Fruit fly (Drosophila melanogaster) whole organism, embryonic: ENCODE data around the gene drm.

Experiments used
- ATbp ChIP-seq: fragments of 200-800 bp; sonication (Bioruptor generic); optimal IDR thresholded peaks from 2 replicates; lab custom pipeline; 2017; ENCODE audit warnings: missing biosample characterization, mild to moderate bottlenecking, missing genetic modification characterization, missing genetic modification reagents
- Abd-B ChIP-seq: fragments of 200-800 bp; sonication (Bioruptor generic); optimal IDR thresholded peaks from 2 replicates; lab custom pipeline; 2018; ENCODE audit warnings: missing biosample characterization, mild to moderate bottlenecking, missing genetic modification characterization, moderate library complexity
- BEAF-32 ChIP-seq: fragments of 200-800 bp; sonication (Bioruptor generic); optimal IDR thresholded peaks from 3 replicates; lab custom pipeline; 2017; ENCODE audit warnings: missing biosample characterization, missing genetic modification characterization, mild to moderate bottlenecking, moderate library complexity, missing genetic modification reagents
- Blimp-1 ChIP-seq: fragments of 200-800 bp; sonication (Bioruptor generic); optimal IDR thresholded peaks from 3 replicates; lab custom pipeline; 2018; ENCODE audit warnings: missing biosample characterization, missing genetic modification characterization, mild to moderate bottlenecking, moderate library complexity, missing genetic modification reagents
- CG10147 ChIP-seq: fragments of 200-800 bp; sonication (Bioruptor generic); optimal IDR thresholded peaks from 2 replicates; lab custom pipeline; 2019; ENCODE audit warnings: missing biosample characterization, mild to moderate bottlenecking, missing genetic modification characterization, moderate library complexity
- CG10209 ChIP-seq: fragments of 200-800 bp; sonication (Bioruptor generic); optimal IDR thresholded peaks from 3 replicates; lab custom pipeline; 2017; ENCODE audit warnings: missing biosample characterization, mild to moderate bottlenecking, missing genetic modification characterization, missing genetic modification reagents
- CG10462 ChIP-seq: fragments of 200-800 bp; sonication (Bioruptor generic); optimal IDR thresholded peaks from 2 replicates; lab custom pipeline; 2016; ENCODE audit warnings: missing biosample characterization, missing genetic modification characterization
- CG11504 ChIP-seq: fragments of 200-800 bp; sonication (Bioruptor generic); optimal IDR thresholded peaks from 3 replicates; lab custom pipeline; 2019; ENCODE audit warnings: missing biosample characterization, mild to moderate bottlenecking, missing genetic modification characterization, moderate library complexity
- CG13894 ChIP-seq: fragments of 200-800 bp; sonication (Bioruptor generic); optimal IDR thresholded peaks from 3 replicates; lab custom pipeline; 2018; ENCODE audit warnings: missing biosample characterization, mild to moderate bottlenecking, missing genetic modification characterization, moderate library complexity
- CG1603 ChIP-seq: fragments of 200-800 bp; sonication (Bioruptor generic); optimal IDR thresholded peaks from 2 replicates; lab custom pipeline; 2019; ENCODE audit warnings: missing biosample characterization, mild to moderate bottlenecking, missing genetic modification characterization, moderate library complexity
- CG17802 ChIP-seq: fragments of 200-800 bp; sonication (Bioruptor generic); optimal IDR thresholded peaks from 2 replicates; lab custom pipeline; 2018; ENCODE audit warnings: missing biosample characterization, mild to moderate bottlenecking, missing genetic modification characterization, moderate library complexity
- CG18011 ChIP-seq: fragments of 200-800 bp; sonication (Bioruptor generic); optimal IDR thresholded peaks from 2 replicates; lab custom pipeline; 2017; ENCODE audit warnings: missing biosample characterization, missing genetic modification characterization, mild to moderate bottlenecking, moderate library complexity, missing genotype
- CG2889 ChIP-seq: fragments of 200-800 bp; sonication (Bioruptor generic); IDR thresholded peaks from 3 replicates; pipeline ENCODE4 v1.3.6; 2022; ENCODE audit warnings: missing biosample characterization, missing genetic modification characterization
- CG30431 ChIP-seq: fragments of 200-800 bp; sonication (Bioruptor generic); optimal IDR thresholded peaks from 2 replicates; lab custom pipeline; 2017; ENCODE audit warnings: missing biosample characterization, missing genetic modification characterization
- CG31224 ChIP-seq: fragments of 200-800 bp; sonication (Bioruptor generic); IDR thresholded peaks from 2 replicates; pipeline ENCODE4 v1.3.6; 2022; ENCODE audit warnings: missing biosample characterization, missing genetic modification characterization
- CG31388 ChIP-seq: fragments of 200-800 bp; sonication (Bioruptor generic); optimal IDR thresholded peaks from 2 replicates; lab custom pipeline; 2016; ENCODE audit warnings: missing biosample characterization, missing genetic modification characterization
- CG3281 ChIP-seq: fragments of 200-800 bp; sonication (Bioruptor generic); optimal IDR thresholded peaks from 3 replicates; lab custom pipeline; 2017; ENCODE audit warnings: missing biosample characterization, mild to moderate bottlenecking, missing genetic modification characterization
- CG4424 ChIP-seq: fragments of 200-800 bp; sonication (Bioruptor generic); optimal IDR thresholded peaks from 3 replicates; lab custom pipeline; 2016; ENCODE audit warnings: missing biosample characterization, missing genetic modification characterization
- CG6254 ChIP-seq: fragments of 200-800 bp; sonication (Bioruptor generic); optimal IDR thresholded peaks from 3 replicates; lab custom pipeline; 2017; ENCODE audit warnings: mild to moderate bottlenecking, missing biosample characterization, missing genetic modification reagents, missing genetic modification characterization
- CG6272 ChIP-seq: fragments of 200-800 bp; sonication (Bioruptor generic); IDR thresholded peaks from 2 replicates; pipeline ENCODE4 v1.3.6; 2022; ENCODE audit warnings: missing biosample characterization, missing genetic modification characterization
- CG7357 ChIP-seq: fragments of 200-800 bp; sonication (Bioruptor generic); IDR thresholded peaks from 3 replicates; pipeline ENCODE4 v1.3.6; 2022; ENCODE audit warnings: missing biosample characterization, missing genetic modification characterization
- CG9797 ChIP-seq: fragments of 200-800 bp; sonication (Bioruptor generic); optimal IDR thresholded peaks from 3 replicates; lab custom pipeline; 2018; ENCODE audit warnings: missing biosample characterization, mild to moderate bottlenecking, missing genetic modification characterization
- CTCF ChIP-seq: fragments of 200-800 bp; sonication (Bioruptor generic); optimal IDR thresholded peaks from 2 replicates; lab custom pipeline; 2017; ENCODE audit warnings: missing biosample characterization, mild to moderate bottlenecking, missing genetic modification characterization, moderate library complexity
- Chrac-16 ChIP-seq: fragments of 200-800 bp; sonication (Bioruptor generic); optimal IDR thresholded peaks from 3 replicates; lab custom pipeline; 2016; ENCODE audit warnings: missing biosample characterization, missing genetic modification characterization
- Dad ChIP-seq: fragments of 200-800 bp; sonication (Bioruptor generic); optimal IDR thresholded peaks from 3 replicates; lab custom pipeline; 2016; ENCODE audit warnings: missing biosample characterization, missing genetic modification characterization
- Drgx ChIP-seq: fragments of 200-800 bp; sonication (Bioruptor generic); IDR thresholded peaks from 2 replicates; pipeline ENCODE4 v1.3.6; 2022; ENCODE audit warnings: missing biosample characterization, missing genetic modification characterization
- HHEX ChIP-seq: fragments of 200-800 bp; sonication (Bioruptor generic); optimal IDR thresholded peaks from 3 replicates; lab custom pipeline; 2017; ENCODE audit warnings: missing biosample characterization, mild to moderate bottlenecking, missing genetic modification characterization, missing genetic modification reagents
- MBD-R2 ChIP-seq: fragments of 200-800 bp; sonication (Bioruptor generic); IDR thresholded peaks from 2 replicates; pipeline ENCODE4 v1.3.6; 2022; ENCODE audit warnings: missing biosample characterization, missing genetic modification characterization
- Mes4 ChIP-seq: fragments of 200-800 bp; sonication (Bioruptor generic); optimal IDR thresholded peaks from 2 replicates; lab custom pipeline; 2016; ENCODE audit warnings: missing biosample characterization, missing genetic modification characterization
- NfI ChIP-seq: fragments of 200-800 bp; sonication (Bioruptor generic); optimal IDR thresholded peaks from 3 replicates; lab custom pipeline; 2018; ENCODE audit warnings: missing biosample characterization, mild to moderate bottlenecking, missing genetic modification characterization, moderate library complexity
- Side ChIP-seq: fragments of 200-800 bp; sonication (Bioruptor generic); optimal IDR thresholded peaks from 2 replicates; lab custom pipeline; 2016; ENCODE audit warnings: missing biosample characterization, missing genetic modification characterization
- al ChIP-seq: fragments of 200-800 bp; sonication (Bioruptor generic); IDR thresholded peaks from 2 replicates; pipeline ENCODE4 v1.3.6; 2022; ENCODE audit warnings: missing biosample characterization, missing genetic modification characterization
- croc ChIP-seq: fragments of 200-800 bp; sonication (Bioruptor generic); conservative IDR thresholded peaks from 3 replicates; pipeline ENCODE4 v1.3.6; 2022; ENCODE audit warnings: missing biosample characterization, missing genetic modification characterization
- disco-r ChIP-seq: fragments of 200-800 bp; sonication (Bioruptor generic); optimal IDR thresholded peaks from 2 replicates; lab custom pipeline; 2016; ENCODE audit warnings: missing biosample characterization, missing genetic modification characterization
- en ChIP-seq: fragments of 200-800 bp; sonication (Bioruptor generic); optimal IDR thresholded peaks from 2 replicates; lab custom pipeline; 2016; ENCODE audit warnings: missing biosample characterization, missing genetic modification characterization
- exex ChIP-seq: fragments of 200-800 bp; sonication (Bioruptor generic); optimal IDR thresholded peaks from 4 replicates; lab custom pipeline; 2018; ENCODE audit warnings: missing biosample characterization, mild to moderate bottlenecking, missing genetic modification characterization, moderate library complexity
- fd64A ChIP-seq: fragments of 200-800 bp; sonication (Bioruptor generic); optimal IDR thresholded peaks from 3 replicates; lab custom pipeline; 2018; ENCODE audit warnings: missing biosample characterization, mild to moderate bottlenecking, missing genetic modification characterization
- grn ChIP-seq: fragments of 200-800 bp; sonication (Bioruptor generic); optimal IDR thresholded peaks from 3 replicates; lab custom pipeline; 2017; ENCODE audit warnings: missing biosample characterization, missing genetic modification characterization
- gsb-n ChIP-seq: fragments of 200-800 bp; sonication (Bioruptor generic); optimal IDR thresholded peaks from 3 replicates; lab custom pipeline; 2018; ENCODE audit warnings: missing biosample characterization, mild to moderate bottlenecking, missing genetic modification characterization
- her ChIP-seq: fragments of 200-800 bp; sonication (Bioruptor generic); optimal IDR thresholded peaks from 2 replicates; lab custom pipeline; 2016; ENCODE audit warnings: missing biosample characterization, missing genetic modification characterization
- inv ChIP-seq: fragments of 200-800 bp; sonication (Bioruptor generic); IDR thresholded peaks from 2 replicates; pipeline ENCODE4 v1.3.6; 2022; ENCODE audit warnings: missing biosample characterization, missing genetic modification characterization; ENCODE audit not compliant: partially characterized antibody
- jing ChIP-seq: fragments of 200-800 bp; sonication (Bioruptor generic); optimal IDR thresholded peaks from 2 replicates; lab custom pipeline; 2018; ENCODE audit warnings: missing biosample characterization, mild to moderate bottlenecking, missing genetic modification characterization
- lmd ChIP-seq: fragments of 200-800 bp; sonication (Bioruptor generic); IDR thresholded peaks from 2 replicates; pipeline ENCODE4 v1.3.6; 2022; ENCODE audit warnings: missing biosample characterization, missing genetic modification characterization
- nerfin-2 ChIP-seq: fragments of 200-800 bp; sonication (Bioruptor generic); IDR thresholded peaks from 2 replicates; pipeline ENCODE4 v1.3.6; 2022; ENCODE audit warnings: missing biosample characterization, missing genetic modification characterization; ENCODE audit not compliant: partially characterized antibody
- otp ChIP-seq: fragments of 200-800 bp; sonication (Bioruptor generic); IDR thresholded peaks from 3 replicates; pipeline ENCODE4, ENCODE4 v1.3.6; 2022; ENCODE audit warnings: missing biosample characterization, missing genetic modification characterization
- ranshi ChIP-seq: fragments of 200-800 bp; sonication (Bioruptor generic); IDR thresholded peaks from 2 replicates; pipeline ENCODE4 v1.3.6; 2022; ENCODE audit warnings: missing biosample characterization, missing genetic modification characterization
- shn ChIP-seq: fragments of 200-800 bp; sonication (Bioruptor generic); optimal IDR thresholded peaks from 3 replicates; lab custom pipeline; 2016; ENCODE audit warnings: missing biosample characterization, missing genetic modification characterization
- sisA ChIP-seq: fragments of 200-800 bp; sonication (Bioruptor generic); IDR thresholded peaks from 2 replicates; pipeline ENCODE4 v1.3.6; 2022; ENCODE audit warnings: missing biosample characterization, missing genetic modification characterization
- slbo ChIP-seq: fragments of 200-800 bp; sonication (Bioruptor generic); IDR thresholded peaks from 2 replicates; pipeline ENCODE4 v1.3.6; 2022; ENCODE audit warnings: missing biosample characterization, missing genetic modification characterization
- tgo ChIP-seq: fragments of 200-800 bp; sonication (Bioruptor generic); IDR thresholded peaks from 3 replicates; pipeline ENCODE4 v1.3.6; 2022; ENCODE audit warnings: missing biosample characterization, missing genetic modification characterization
- zen2 ChIP-seq: fragments of 200-800 bp; sonication (Bioruptor generic); IDR thresholded peaks from 3 replicates; pipeline ENCODE4 v1.3.6; 2022; ENCODE audit warnings: missing biosample characterization, missing genetic modification characterization; ENCODE audit not compliant: partially characterized antibody

Gene drm

dm6 chr2L:3594000-3594399 is 55.0 kb downstream of the drm start (continued):
- TF ChIP-seq BEAF-32 (GFP tag; lab: Kevin White, UChicago), result no peak
- TF ChIP-seq CG11504 (tag; lab: Kevin White, UChicago), result peak; percentile 36
- TF ChIP-seq ranshi (GFP tag; lab: Robert Waterston, UW), result peak; percentile 43; the same call in 1 of the 2 replicates
- peak; percentile 45; the same call in 1 of the 2 replicates for TF ChIP-seq sisA
- TF ChIP-seq CG31224 (GFP tag; lab: Robert Waterston, UW), result no peak
- peak; percentile 60 for TF ChIP-seq Chrac-16 (GFP tag; lab: Kevin White, UChicago)
- no peak for TF ChIP-seq CTCF (GFP tag; lab: Kevin White, UChicago)
- TF ChIP-seq CG2889 (GFP tag; lab: Robert Waterston, UW), result no peak
- TF ChIP-seq inv (GFP tag; lab: Robert Waterston, UW), result no peak
- peak; percentile 85 for TF ChIP-seq CG1603
- peak; percentile 11 for TF ChIP-seq her
- no peak for TF ChIP-seq al (GFP tag; lab: Robert Waterston, UW)
- no peak for TF ChIP-seq CG18011 (GFP tag; lab: Kevin White, UChicago)
- TF ChIP-seq Side (GFP tag; lab: Kevin White, UChicago), result peak; percentile 46
- peak; percentile 46 for TF ChIP-seq Mes4
- peak; percentile 30 for TF ChIP-seq Dad
- peak; percentile 21 for TF ChIP-seq NfI
- no peak for TF ChIP-seq CG13894 (tag; lab: Kevin White, UChicago)
- no peak for TF ChIP-seq MBD-R2 (GFP tag; lab: Robert Waterston, UW)
- TF ChIP-seq Drgx (GFP tag; lab: Robert Waterston, UW), result peak; percentile 28; the same call in 1 of the 2 replicates
- peak; percentile 48 for TF ChIP-seq Abd-B
- TF ChIP-seq otp (GFP tag; lab: Robert Waterston, UW), result peak; percentile 69; the same call in 1 of the 3 replicates
- TF ChIP-seq fd64A (GFP tag; lab: Kevin White, UChicago), result no peak
- TF ChIP-seq zen2, result no peak
- TF ChIP-seq exex (tag; lab: Kevin White, UChicago), result no peak
- peak; percentile 15 for TF ChIP-seq CG17802
- no peak for TF ChIP-seq ATbp (GFP tag; lab: Kevin White, UChicago)
- no peak for TF ChIP-seq CG10147 (GFP tag; lab: Kevin White, UChicago)
- TF ChIP-seq CG10209 (GFP tag; lab: Kevin White, UChicago), result peak; percentile 42
- peak; percentile 15 for TF ChIP-seq jing (GFP tag; lab: Kevin White, UChicago)
- TF ChIP-seq croc (GFP tag; lab: Robert Waterston, UW), result 0 out of 3 replicates have a peak, but pooled peaks have one; percentile 23
- peak; percentile 37 for TF ChIP-seq Blimp-1 (GFP tag; lab: Kevin White, UChicago)
- TF ChIP-seq lmd (GFP tag; lab: Robert Waterston, UW), result peak; percentile 37
- no peak for TF ChIP-seq HHEX
- TF ChIP-seq CG31388, result no peak
- TF ChIP-seq disco-r (GFP tag; lab: Kevin White, UChicago), result no peak
- TF ChIP-seq nerfin-2 (GFP tag; lab: Robert Waterston, UW), result no peak
- 0 out of 2 replicates have a peak, but pooled peaks have one; percentile 25 for TF ChIP-seq CG6272
- TF ChIP-seq en (GFP tag; lab: Kevin White, UChicago), result peak; percentile 50
- no peak for TF ChIP-seq CG10462 (GFP tag; lab: Kevin White, UChicago)
- peak; percentile 78 for TF ChIP-seq CG30431 (GFP tag; lab: Kevin White, UChicago)
- peak; percentile 50 for TF ChIP-seq CG4424 (GFP tag; lab: Kevin White, UChicago)
- TF ChIP-seq grn (GFP tag; lab: Kevin White, UChicago), result no peak
- TF ChIP-seq slbo, result no peak
- no peak for TF ChIP-seq CG3281 (GFP tag; lab: Kevin White, UChicago)
- no peak for TF ChIP-seq CG9797 (GFP tag; lab: Kevin White, UChicago)
- no peak for TF ChIP-seq CG7357 (GFP tag; lab: Robert Waterston, UW)
- peak; percentile 19 for TF ChIP-seq CG6254 (GFP tag; lab: Kevin White, UChicago)
- peak; percentile 54 for TF ChIP-seq gsb-n (tag; lab: Kevin White, UChicago)
- peak; percentile 42; the same call in 1 of the 3 replicates for TF ChIP-seq tgo (GFP tag; lab: Robert Waterston, UW)
- peak; percentile 38 for TF ChIP-seq shn (GFP tag; lab: Kevin White, UChicago)
